Worm (Caenorhabditis elegans): ENCODE results near the gene art-1.
A peak's percentile ranks its signal among the peaks of the same experiment; 100 is the strongest.

Gene art-1

ce11 chrII:6943299-6944051 lies 28.6 kb downstream of the art-1 start:
- TF ChIP-seq zfh-2 (GFP tag; conservative IDR thresholded peaks at IDR 0.05) (peak; percentile 98), F52B5.7 (tag; optimal IDR thresholded peaks at IDR 0.05) (peak; percentile 23), unc-62 (GFP tag; optimal IDR thresholded peaks at IDR 0.05) (peak; percentile 51), ceh-27 (GFP tag; optimal IDR thresholded peaks at IDR 0.05) (peak; percentile 48), nfya-1 (tag; optimal IDR thresholded peaks at IDR 0.05; ENCODE audit: borderline replicate concordance, insufficient read depth) (no peak), cebp-1 (GFP tag; IDR thresholded peaks at IDR 0.05) (no peak; the same call in 1 of the 2 replicates), cebp-1 (tag; optimal IDR thresholded peaks at IDR 0.05) (peak; percentile 82), egrh-3 (GFP tag; IDR thresholded peaks at IDR 0.05) (peak; percentile 86; the same call in 1 of the 2 replicates), madf-10 (tag; optimal IDR thresholded peaks at IDR 0.05) (peak; percentile 89), dox-1 (GFP tag; IDR thresholded peaks at IDR 0.05) (peak; percentile 31; the same call in 1 of the 2 replicates), K12H6.12 (tag; optimal IDR thresholded peaks at IDR 0.05) (peak; percentile 28), ets-4 (GFP tag; optimal IDR thresholded peaks at IDR 0.05) (peak; percentile 2), sdz-38 (tag; optimal IDR thresholded peaks at IDR 0.05) (no peak), nhr-80 (tag; optimal IDR thresholded peaks at IDR 0.05) (peak; percentile 65), hmg-1.2 (GFP tag; IDR thresholded peaks at IDR 0.05) (peak; percentile 67; the same call in 1 of the 2 replicates), ceh-91 (GFP tag; IDR thresholded peaks at IDR 0.05) (0 out of 2 replicates have a peak, but pooled peaks have one; percentile 18), bed-2 (GFP tag; IDR thresholded peaks at IDR 0.05) (no peak), nfyb-1 (GFP tag; IDR thresholded peaks at IDR 0.05) (0 out of 2 replicates have a peak, but pooled peaks have one; percentile 14), B0336.3 (GFP tag; IDR thresholded peaks at IDR 0.05) (no peak)

ce11 chrII:6941520-6941919 lies 30.5 kb downstream of the art-1 start:
- TF ChIP-seq mel-28 (tag; optimal IDR thresholded peaks at IDR 0.05; ENCODE audit: borderline replicate concordance) (no peak), pha-4 (tag; optimal IDR thresholded peaks at IDR 0.05) (no peak), ztf-3 (GFP tag; optimal IDR thresholded peaks at IDR 0.05) (no peak), aptf-3 (GFP tag; IDR thresholded peaks at IDR 0.05) (no peak), ztf-28 (GFP tag; IDR thresholded peaks at IDR 0.05) (no peak), hrde-1 (tag; optimal IDR thresholded peaks at IDR 0.05; ENCODE audit: borderline replicate concordance) (no peak), rec-8 (tag; optimal IDR thresholded peaks at IDR 0.05) (no peak), somi-1 (GFP tag; optimal IDR thresholded peaks at IDR 0.05) (no peak), ceh-91 (GFP tag; IDR thresholded peaks at IDR 0.05) (no peak), ztf-26 (tag; optimal IDR thresholded peaks at IDR 0.05) (no peak), K11D2.4 (GFP tag; IDR thresholded peaks at IDR 0.05) (no peak)

- no peak for TF ChIP-seq zim-3 (tag; optimal IDR thresholded peaks at IDR 0.05)
- no peak for TF ChIP-seq hrde-1 (tag; optimal IDR thresholded peaks at IDR 0.05; ENCODE audit: borderline replicate concordance)
- TF ChIP-seq F39B2.1 (GFP tag; IDR thresholded peaks at IDR 0.05) = no peak
- TF ChIP-seq pbrm-1 (GFP tag; IDR thresholded peaks at IDR 0.05) = no peak
- TF ChIP-seq lin-35 (GFP tag; optimal IDR thresholded peaks at IDR 0.05) = no peak
- TF ChIP-seq hlh-12 (tag; optimal IDR thresholded peaks at IDR 0.05) = no peak
- no peak for TF ChIP-seq egl-18 (GFP tag; IDR thresholded peaks at IDR 0.05)
- no peak for TF ChIP-seq B0035.1 (tag; optimal IDR thresholded peaks at IDR 0.05)
- TF ChIP-seq hsf-1 (GFP tag; IDR thresholded peaks at IDR 0.05) = no peak
- no peak for TF ChIP-seq mel-28 (tag; optimal IDR thresholded peaks at IDR 0.05; ENCODE audit: borderline replicate concordance)
- no peak for TF ChIP-seq egl-44 (GFP tag; IDR thresholded peaks at IDR 0.05)
Measured at ce11 chrII:6940726-6941230, 31.3 kb downstream of the art-1 start.

Measured in whole organism, young adult.